Worm (Caenorhabditis elegans) whole organism, L1 larva: Measurements from ENCODE around the gene F41G4.13.

Experiments
- blmp-1 ChIP-seq: fragments of 150-350 bp; optimal IDR thresholded peaks from 2 replicates; lab custom pipeline; 2014; ENCODE audit warnings: missing biosample characterization, missing genetic modification characterization
- fos-1 ChIP-seq: fragments of 150-350 bp; optimal IDR thresholded peaks from 2 replicates; lab custom pipeline; 2014; ENCODE audit warnings: missing biosample characterization, missing genetic modification characterization
- lir-3 ChIP-seq: sonication (generic microtip); optimal IDR thresholded peaks from 2 replicates; lab custom pipeline; 2016; ENCODE audit warnings: mild to moderate bottlenecking, missing genetic modification characterization, moderate library complexity, missing compliant biosample characterization; ENCODE audit not compliant: poor library complexity
- mdl-1 ChIP-seq, 2 experiments: fragments of 150-350 bp; optimal IDR thresholded peaks; 2 replicates each; lab custom pipeline; 2014 to 2017; ENCODE audit warnings: missing biosample characterization in 2 of 2, missing genetic modification characterization in 2 of 2, inconsistent platforms in 1 of 2
- nhr-11 ChIP-seq: fragments of 150-350 bp; optimal IDR thresholded peaks from 2 replicates; lab custom pipeline; 2014; ENCODE audit warnings: missing biosample characterization, missing genetic modification characterization
- nhr-237 ChIP-seq: fragments of 150-350 bp; optimal IDR thresholded peaks from 2 replicates; lab custom pipeline; 2014; ENCODE audit warnings: missing biosample characterization, missing genetic modification characterization
- sup-37 ChIP-seq: fragments of 200-800 bp; sonication (Bioruptor generic); optimal IDR thresholded peaks from 2 replicates; lab custom pipeline; 2018; ENCODE audit warnings: mild to moderate bottlenecking, missing genetic modification characterization, missing compliant biosample characterization
- swsn-7 ChIP-seq: sonication (generic microtip); optimal IDR thresholded peaks from 2 replicates; lab custom pipeline; 2016; ENCODE audit warnings: missing genetic modification characterization, missing compliant biosample characterization
- tlp-1 ChIP-seq: fragments of 150-350 bp; optimal IDR thresholded peaks from 2 replicates; lab custom pipeline; 2014; ENCODE audit warnings: missing biosample characterization, missing genetic modification characterization
- xbp-1 ChIP-seq: sonication (generic microtip); optimal IDR thresholded peaks from 2 replicates; lab custom pipeline; 2016; ENCODE audit warnings: missing genetic modification characterization, missing compliant biosample characterization

- TF ChIP-seq sup-37 (GFP tag; lab: Kevin White, UChicago) (no peak), swsn-7 (no peak), blmp-1 (tag; lab: Kevin White, UChicago) (no peak), nhr-237 (tag; lab: Kevin White, UChicago) (no peak), mdl-1 (tag; optimal IDR thresholded peaks at IDR 0.05; lab: Kevin White, UChicago) (no peak), tlp-1 (tag; lab: Kevin White, UChicago) (no peak), xbp-1 (no peak), fos-1 (tag; lab: Kevin White, UChicago) (no peak), nhr-11 (tag; lab: Kevin White, UChicago) (no peak), lir-3 (tag; lab: Kevin White, UChicago) (no peak)
Observed at ce11 chrX:16792700-16793176, 41.9 kb downstream of the F41G4.13 start, which contains the start of gene got-1.2.
